Worm (Caenorhabditis elegans) whole organism, L4/young adult: ENCODE measurements around the gene lact-7.

ENCODE experiments used
- W03F9.2 ChIP-seq: fragments of 150-350 bp; optimal IDR thresholded peaks from 2 replicates; lab custom pipeline; 2014; ENCODE audit warnings: missing biosample characterization, missing genetic modification characterization
- dao-5 ChIP-seq: sonication (generic microtip); optimal IDR thresholded peaks from 2 replicates; lab custom pipeline; 2016; ENCODE audit warnings: missing genotype, missing genetic modification characterization, moderate library complexity, missing compliant biosample characterization
- him-1 ChIP-seq: sonication (generic microtip); optimal IDR thresholded peaks from 2 replicates; lab custom pipeline; 2016; ENCODE audit warnings: missing genotype, missing genetic modification reagents, missing genetic modification characterization, missing compliant biosample characterization

- TF ChIP-seq dao-5 (tag; lab: Kevin White, UChicago) (no peak), W03F9.2 (tag; lab: Kevin White, UChicago) (no peak), him-1 (tag; lab: Kevin White, UChicago) (no peak)
Measured at ce11 chrX:11720058-11720457, 38.9 kb upstream of the lact-7 start.
